Fruit fly (Drosophila melanogaster): ENCODE data around the gene eyg.

eyg gene

DNA sequence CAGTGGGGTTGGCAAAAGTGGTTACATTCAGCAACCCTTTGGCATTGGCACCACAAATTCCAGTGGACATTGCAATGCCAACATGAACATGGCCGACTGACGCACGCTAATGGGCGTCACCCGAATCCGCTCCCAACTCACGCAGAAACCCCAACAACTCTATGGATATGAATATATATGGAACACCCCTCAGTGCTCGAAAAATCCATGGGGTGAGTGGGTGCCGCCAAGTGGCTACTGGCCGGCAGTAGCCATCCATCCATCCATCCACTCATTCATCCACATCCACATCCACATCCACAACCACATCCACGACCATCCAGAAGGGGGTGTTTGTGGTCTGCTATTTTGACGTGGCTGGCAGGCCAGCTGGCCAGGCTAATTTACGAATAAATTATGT is 20.7 kb downstream of the eyg start:
- peak; percentile 82 for TF ChIP-seq Nf-YB (GFP tag; optimal IDR thresholded peaks at IDR 0.05)
- TF ChIP-seq Nf-YC (tag; optimal IDR thresholded peaks at IDR 0.05), result peak; percentile 70
- TF ChIP-seq dan (GFP tag; IDR thresholded peaks at IDR 0.05), result no peak
- no peak for TF ChIP-seq CG4360 (GFP tag; IDR thresholded peaks at IDR 0.05)
- TF ChIP-seq shn (GFP tag; optimal IDR thresholded peaks at IDR 0.05), result no peak
- no peak for TF ChIP-seq CG13296 (GFP tag; optimal IDR thresholded peaks at IDR 0.05)

DNA sequence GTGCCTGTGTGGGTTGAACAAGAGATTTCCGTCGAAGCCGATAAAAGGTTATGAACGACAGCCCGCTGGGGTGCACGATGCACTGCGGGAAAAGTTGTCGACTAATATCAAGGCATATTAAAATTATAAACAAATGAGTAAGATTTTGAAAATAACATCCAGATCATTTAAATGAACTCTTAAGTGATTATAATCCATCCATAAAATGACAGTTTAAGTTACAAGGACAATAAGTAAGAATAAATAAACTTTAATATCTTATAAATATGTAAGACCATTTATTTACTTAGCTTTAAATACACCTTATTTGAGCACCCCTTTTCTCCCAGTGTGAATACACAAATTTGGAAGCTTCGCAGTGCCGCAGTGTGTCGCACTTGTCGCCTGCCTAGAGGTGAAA is 23.8 kb downstream of the eyg start:
- no peak for TF ChIP-seq slp2 (GFP tag; optimal IDR thresholded peaks at IDR 0.05)
- TF ChIP-seq Nf-YA (GFP tag; IDR thresholded peaks at IDR 0.05), result no peak
- no peak for TF ChIP-seq CG8089 (GFP tag; optimal IDR thresholded peaks at IDR 0.05)
- TF ChIP-seq psq (GFP tag; optimal IDR thresholded peaks at IDR 0.05), result no peak
- TF ChIP-seq Hand (GFP tag; optimal IDR thresholded peaks at IDR 0.05), result no peak
- TF ChIP-seq D19B (GFP tag; optimal IDR thresholded peaks at IDR 0.05), result no peak
- no peak for TF ChIP-seq Sry-δ (GFP tag; optimal IDR thresholded peaks at IDR 0.05)
- no peak for TF ChIP-seq CG7839 (tag; optimal IDR thresholded peaks at IDR 0.05)
- no peak for TF ChIP-seq CG14050 (GFP tag; IDR thresholded peaks at IDR 0.05)
- no peak for TF ChIP-seq unc-4 (GFP tag; IDR thresholded peaks at IDR 0.05; ENCODE audit: partially characterized antibody)
- peak; percentile 25 for TF ChIP-seq CG4424 (GFP tag; optimal IDR thresholded peaks at IDR 0.05)
- TF ChIP-seq PHDP (tag; optimal IDR thresholded peaks at IDR 0.05), result no peak
- TF ChIP-seq Doc2 (GFP tag; IDR thresholded peaks at IDR 0.05), result no peak
- TF ChIP-seq CG7963 (GFP tag; IDR thresholded peaks at IDR 0.05; ENCODE audit: partially characterized antibody), result no peak
- TF ChIP-seq Hsf (GFP tag; optimal IDR thresholded peaks at IDR 0.05), result no peak
- no peak for TF ChIP-seq CG6791 (GFP tag; IDR thresholded peaks at IDR 0.05; ENCODE audit: partially characterized antibody)
- peak; percentile 74 for TF ChIP-seq CG14710 (tag; optimal IDR thresholded peaks at IDR 0.05)
- no peak for TF ChIP-seq CG9437 (GFP tag; optimal IDR thresholded peaks at IDR 0.05)
- TF ChIP-seq ac (GFP tag; optimal IDR thresholded peaks at IDR 0.05), result no peak
- peak in 1 of 2 experiments; percentile 22 for TF ChIP-seq bsh (GFP tag; optimal IDR thresholded peaks at IDR 0.05)
- TF ChIP-seq gro (GFP tag; optimal IDR thresholded peaks at IDR 0.05), result no peak
- TF ChIP-seq CG1602 (GFP tag; optimal IDR thresholded peaks at IDR 0.05), result no peak
- peak; percentile 46 for TF ChIP-seq zen (tag; optimal IDR thresholded peaks at IDR 0.05)
- TF ChIP-seq bcd (GFP tag; optimal IDR thresholded peaks at IDR 0.05), result no peak
- TF ChIP-seq CG17361 (GFP tag; IDR thresholded peaks at IDR 0.05), result peak; percentile 50; the same call in 2 of the 3 replicates
- peak; percentile 37 for TF ChIP-seq gem (tag; optimal IDR thresholded peaks at IDR 0.05)
- TF ChIP-seq prd (optimal IDR thresholded peaks at IDR 0.05), result no peak
- 0 out of 3 replicates have a peak, but pooled peaks have one; percentile 13 for TF ChIP-seq prd (GFP tag; IDR thresholded peaks at IDR 0.05)
- TF ChIP-seq CG7556 (GFP tag; optimal IDR thresholded peaks at IDR 0.05), result no peak
- TF ChIP-seq fd96Cb (tag; optimal IDR thresholded peaks at IDR 0.05), result peak; percentile 54
- TF ChIP-seq CG10147 (GFP tag; optimal IDR thresholded peaks at IDR 0.05), result no peak
- TF ChIP-seq CG4404 (GFP tag; IDR thresholded peaks at IDR 0.05), result no peak
- TF ChIP-seq mirr (GFP tag; optimal IDR thresholded peaks at IDR 0.05), result no peak
- no peak for TF ChIP-seq CG4328 (GFP tag; optimal IDR thresholded peaks at IDR 0.05)
- peak; percentile 68 for TF ChIP-seq zf30C (GFP tag; optimal IDR thresholded peaks at IDR 0.05)
- TF ChIP-seq Oli (tag; optimal IDR thresholded peaks at IDR 0.05), result no peak
- no peak for TF ChIP-seq CG32772 (GFP tag; IDR thresholded peaks at IDR 0.05)
- peak; percentile 41 for TF ChIP-seq CG8924 (tag; optimal IDR thresholded peaks at IDR 0.05)
- TF ChIP-seq CG13296 (GFP tag; optimal IDR thresholded peaks at IDR 0.05), result no peak
- TF ChIP-seq nau (GFP tag; optimal IDR thresholded peaks at IDR 0.05), result no peak
- no peak for TF ChIP-seq sr (GFP tag; IDR thresholded peaks at IDR 0.05)
- TF ChIP-seq Blimp-1 (GFP tag; optimal IDR thresholded peaks at IDR 0.05), result peak; percentile 49
- TF ChIP-seq MTF-1 (GFP tag; optimal IDR thresholded peaks at IDR 0.05; ENCODE audit: borderline replicate concordance), result no peak
- peak; percentile 19 for TF ChIP-seq Max (GFP tag; optimal IDR thresholded peaks at IDR 0.05)
